Fruit fly (Drosophila melanogaster) whole organism, embryonic: ENCODE results near the gene CG31910.

ENCODE experiments used
- Ada2b ChIP-seq: fragments of 200-800 bp; sonication (Bioruptor generic); IDR thresholded peaks from 2 replicates; pipeline ENCODE4 v1.3.6; 2022; ENCODE audit warnings: missing biosample characterization, missing genetic modification characterization
- CG1024 ChIP-seq: fragments of 200-800 bp; sonication (Bioruptor generic); IDR thresholded peaks from 2 replicates; pipeline ENCODE4 v1.3.6; 2022; ENCODE audit warnings: missing biosample characterization, missing genetic modification characterization
- CG10543 ChIP-seq: fragments of 200-800 bp; sonication (Bioruptor generic); optimal IDR thresholded peaks from 3 replicates; lab custom pipeline; 2017; ENCODE audit warnings: missing biosample characterization, mild to moderate bottlenecking, missing genetic modification characterization, moderate library complexity
- CG10959 ChIP-seq: fragments of 200-800 bp; sonication (Bioruptor generic); IDR thresholded peaks from 2 replicates; pipeline ENCODE4 v1.3.6; 2022; ENCODE audit warnings: missing biosample characterization, missing genetic modification characterization
- CG11398 ChIP-seq: fragments of 200-800 bp; sonication (Bioruptor generic); optimal IDR thresholded peaks from 2 replicates; lab custom pipeline; 2016; ENCODE audit warnings: missing biosample characterization, missing genetic modification characterization
- CG11504 ChIP-seq: fragments of 200-800 bp; sonication (Bioruptor generic); optimal IDR thresholded peaks from 3 replicates; lab custom pipeline; 2019; ENCODE audit warnings: missing biosample characterization, mild to moderate bottlenecking, missing genetic modification characterization, moderate library complexity
- CG11723 ChIP-seq: fragments of 200-800 bp; sonication (Bioruptor generic); optimal IDR thresholded peaks from 2 replicates; lab custom pipeline; 2017; ENCODE audit warnings: missing biosample characterization, mild to moderate bottlenecking, missing genetic modification characterization
- CG12236 ChIP-seq: fragments of 200-800 bp; sonication (Bioruptor generic); optimal IDR thresholded peaks from 2 replicates; lab custom pipeline; 2016; ENCODE audit warnings: missing biosample characterization, missing genetic modification characterization
- CG15514 ChIP-seq: fragments of 200-800 bp; sonication (Bioruptor generic); optimal IDR thresholded peaks from 3 replicates; lab custom pipeline; 2017; ENCODE audit warnings: missing biosample characterization, missing genetic modification characterization, mild to moderate bottlenecking, moderate library complexity, missing genetic modification reagents
- CG16779 ChIP-seq: fragments of 200-800 bp; sonication (Bioruptor generic); IDR thresholded peaks from 2 replicates; pipeline ENCODE4 v1.3.6; 2022; ENCODE audit warnings: missing biosample characterization, missing genetic modification characterization
- CG1832 ChIP-seq: fragments of 200-800 bp; sonication (Bioruptor generic); optimal IDR thresholded peaks from 2 replicates; lab custom pipeline; 2017; ENCODE audit warnings: missing biosample characterization, mild to moderate bottlenecking, missing genetic modification characterization, inconsistent platforms
- CG18476 ChIP-seq: fragments of 200-800 bp; sonication (Bioruptor generic); optimal IDR thresholded peaks from 2 replicates; lab custom pipeline; 2016; ENCODE audit warnings: missing biosample characterization, mild to moderate bottlenecking, missing genetic modification characterization
- CG31441 ChIP-seq: fragments of 200-800 bp; sonication (Bioruptor generic); IDR thresholded peaks from 2 replicates; pipeline ENCODE4 v1.3.6; 2022; ENCODE audit warnings: missing biosample characterization, missing genetic modification characterization
- CG33213 ChIP-seq: fragments of 200-800 bp; sonication (Bioruptor generic); optimal IDR thresholded peaks from 3 replicates; lab custom pipeline; 2016; ENCODE audit warnings: missing biosample characterization, missing genetic modification characterization
- CG3838 ChIP-seq: fragments of 200-800 bp; sonication (Bioruptor generic); optimal IDR thresholded peaks from 3 replicates; lab custom pipeline; 2016; ENCODE audit warnings: missing biosample characterization, missing genetic modification characterization
- CG4360 ChIP-seq: fragments of 200-800 bp; sonication (Bioruptor generic); IDR thresholded peaks from 2 replicates; pipeline ENCODE4 v1.3.6; 2022; ENCODE audit warnings: missing biosample characterization, missing genetic modification characterization
- CG4404 ChIP-seq: fragments of 200-800 bp; sonication (Bioruptor generic); IDR thresholded peaks from 2 replicates; pipeline ENCODE4 v1.3.6; 2022; ENCODE audit warnings: missing biosample characterization, missing genetic modification characterization
- CG4424 ChIP-seq: fragments of 200-800 bp; sonication (Bioruptor generic); optimal IDR thresholded peaks from 3 replicates; lab custom pipeline; 2016; ENCODE audit warnings: missing biosample characterization, missing genetic modification characterization
- CG6272 ChIP-seq: fragments of 200-800 bp; sonication (Bioruptor generic); IDR thresholded peaks from 2 replicates; pipeline ENCODE4 v1.3.6; 2022; ENCODE audit warnings: missing biosample characterization, missing genetic modification characterization
- CG6689 ChIP-seq: fragments of 200-800 bp; sonication (Bioruptor generic); IDR thresholded peaks from 2 replicates; pipeline ENCODE4 v1.3.6; 2022; ENCODE audit warnings: missing biosample characterization, missing genetic modification characterization
- CG9609 ChIP-seq: fragments of 200-800 bp; sonication (Bioruptor generic); optimal IDR thresholded peaks from 3 replicates; lab custom pipeline; 2016; ENCODE audit warnings: missing biosample characterization, missing genetic modification characterization
- Dref ChIP-seq: fragments of 200-800 bp; sonication (Bioruptor generic); IDR thresholded peaks from 2 replicates; pipeline ENCODE4 v1.3.6; 2022; ENCODE audit warnings: missing biosample characterization, missing genetic modification characterization
- Ets65A ChIP-seq: fragments of 200-800 bp; sonication (Bioruptor generic); peaks from one replicate; lab custom pipeline; 2016; ENCODE audit warnings: missing biosample characterization, missing genetic modification characterization
- HLH3B ChIP-seq: fragments of 200-800 bp; sonication (Bioruptor generic); IDR thresholded peaks from 2 replicates; pipeline ENCODE4 v1.3.6; 2022; ENCODE audit warnings: missing biosample characterization, missing genetic modification characterization
- HLH54F ChIP-seq: fragments of 200-800 bp; sonication (Bioruptor generic); optimal IDR thresholded peaks from 3 replicates; lab custom pipeline; 2016; ENCODE audit warnings: missing biosample characterization, missing genetic modification characterization
- Kr ChIP-seq: fragments of 200-800 bp; sonication (Bioruptor generic); optimal IDR thresholded peaks from 2 replicates; lab custom pipeline; 2017; ENCODE audit warnings: missing biosample characterization, mild to moderate bottlenecking, missing genetic modification characterization
- MTF-1 ChIP-seq: fragments of 200-800 bp; sonication (Bioruptor generic); optimal IDR thresholded peaks from 2 replicates; lab custom pipeline; 2018; ENCODE audit warnings: missing biosample characterization, mild to moderate bottlenecking, missing genetic modification characterization, borderline replicate concordance
- Mad ChIP-seq: fragments of 200-800 bp; sonication (Bioruptor generic); optimal IDR thresholded peaks from 2 replicates; lab custom pipeline; 2016; ENCODE audit warnings: missing biosample characterization, missing genetic modification characterization
- Med ChIP-seq: fragments of 200-800 bp; sonication (Bioruptor generic); peaks from one replicate; lab custom pipeline; 2016; ENCODE audit warnings: missing biosample characterization, missing genetic modification characterization, mild to moderate bottlenecking, inconsistent platforms, moderate library complexity
- NK7.1 ChIP-seq: fragments of 200-800 bp; sonication (Bioruptor generic); optimal IDR thresholded peaks from 3 replicates; lab custom pipeline; 2016; ENCODE audit warnings: missing biosample characterization, missing genetic modification characterization
- Neu2 ChIP-seq: fragments of 200-800 bp; sonication (Bioruptor generic); optimal IDR thresholded peaks from 3 replicates; lab custom pipeline; 2016; ENCODE audit warnings: missing biosample characterization, missing genetic modification characterization, borderline replicate concordance
- Ptx1 ChIP-seq: fragments of 200-800 bp; sonication (Bioruptor generic); IDR thresholded peaks from 2 replicates; pipeline ENCODE4 v1.3.6; 2022; ENCODE audit warnings: missing biosample characterization, missing genetic modification characterization
- Ravus ChIP-seq: fragments of 200-800 bp; sonication (Bioruptor generic); IDR thresholded peaks from 2 replicates; pipeline ENCODE4 v1.3.6; 2022; ENCODE audit warnings: missing biosample characterization, missing genetic modification characterization
- Sin3A ChIP-seq: fragments of >200 bp; optimal IDR thresholded peaks from 2 replicates; lab custom pipeline; 2018
- chif ChIP-seq, 2 experiments: fragments of 200-800 bp; sonication (Bioruptor generic); optimal IDR thresholded peaks; 3 replicates each; lab custom pipeline; 2016; ENCODE audit warnings: missing biosample characterization in 2 of 2, missing genetic modification characterization in 2 of 2
- chn ChIP-seq: fragments of 200-800 bp; sonication (Bioruptor generic); optimal IDR thresholded peaks from 2 replicates; lab custom pipeline; 2016; ENCODE audit warnings: missing biosample characterization, missing genetic modification characterization
- crp ChIP-seq, 2 experiments: fragments of 200-800 bp; sonication (Bioruptor generic); optimal IDR thresholded peaks; 2 replicates in 1 of 2; 3 replicates in 1 of 2; lab custom pipeline; 2017; ENCODE audit warnings: missing biosample characterization in 2 of 2, missing genetic modification characterization in 2 of 2, mild to moderate bottlenecking in 1 of 2, moderate library complexity in 1 of 2
- da ChIP-seq: fragments of 200-800 bp; sonication (Bioruptor generic); optimal IDR thresholded peaks from 2 replicates; lab custom pipeline; 2016; ENCODE audit warnings: missing biosample characterization, missing genetic modification characterization
- en ChIP-seq: fragments of 200-800 bp; sonication (Bioruptor generic); optimal IDR thresholded peaks from 2 replicates; lab custom pipeline; 2016; ENCODE audit warnings: missing biosample characterization, missing genetic modification characterization
- ind ChIP-seq: fragments of 200-800 bp; sonication (Bioruptor generic); optimal IDR thresholded peaks from 3 replicates; lab custom pipeline; 2016; ENCODE audit warnings: missing biosample characterization, missing genetic modification characterization
- kah ChIP-seq: fragments of 200-800 bp; sonication (Bioruptor generic); optimal IDR thresholded peaks from 2 replicates; lab custom pipeline; 2018; ENCODE audit warnings: missing biosample characterization, mild to moderate bottlenecking, missing genetic modification characterization
- knrl ChIP-seq: fragments of 200-800 bp; sonication (Bioruptor generic); IDR thresholded peaks from 3 replicates; pipeline ENCODE4 v1.3.6; 2022; ENCODE audit warnings: missing biosample characterization, missing genetic modification characterization; ENCODE audit not compliant: partially characterized antibody
- lmd ChIP-seq: fragments of 200-800 bp; sonication (Bioruptor generic); IDR thresholded peaks from 2 replicates; pipeline ENCODE4 v1.3.6; 2022; ENCODE audit warnings: missing biosample characterization, missing genetic modification characterization
- mam ChIP-seq: fragments of 200-800 bp; sonication (Bioruptor generic); optimal IDR thresholded peaks from 3 replicates; lab custom pipeline; 2016; ENCODE audit warnings: missing biosample characterization, missing genetic modification characterization
- pho ChIP-seq: fragments of 200-800 bp; sonication (Bioruptor generic); optimal IDR thresholded peaks from 2 replicates; lab custom pipeline; 2016; ENCODE audit warnings: missing biosample characterization, missing genetic modification characterization
- pros ChIP-seq: fragments of 200-800 bp; sonication (Bioruptor generic); optimal IDR thresholded peaks from 3 replicates; lab custom pipeline; 2019; ENCODE audit warnings: missing biosample characterization, mild to moderate bottlenecking, missing genetic modification characterization, moderate library complexity
- ro ChIP-seq: fragments of 200-800 bp; sonication (Bioruptor generic); IDR thresholded peaks from 2 replicates; pipeline ENCODE4 v1.3.6; 2022; ENCODE audit warnings: missing biosample characterization, missing genetic modification characterization
- sens-2 ChIP-seq: fragments of 200-800 bp; sonication (Bioruptor generic); IDR thresholded peaks from 2 replicates; pipeline ENCODE4 v1.3.6; 2022; ENCODE audit warnings: missing biosample characterization, missing genetic modification characterization
- sisA ChIP-seq: fragments of 200-800 bp; sonication (Bioruptor generic); IDR thresholded peaks from 2 replicates; pipeline ENCODE4 v1.3.6; 2022; ENCODE audit warnings: missing biosample characterization, missing genetic modification characterization
- ssp ChIP-seq: fragments of 200-800 bp; sonication (Bioruptor generic); IDR thresholded peaks from 2 replicates; pipeline ENCODE4 v1.3.6; 2022; ENCODE audit warnings: missing biosample characterization, missing genetic modification characterization
- tup ChIP-seq: fragments of 200-800 bp; sonication (Bioruptor generic); optimal IDR thresholded peaks from 2 replicates; lab custom pipeline; 2016; ENCODE audit warnings: missing biosample characterization, mild to moderate bottlenecking, missing genetic modification characterization, moderate library complexity
- unpg ChIP-seq: fragments of 200-800 bp; sonication (Bioruptor generic); optimal IDR thresholded peaks from 3 replicates; lab custom pipeline; 2018; ENCODE audit warnings: missing biosample characterization, mild to moderate bottlenecking, missing genetic modification characterization, moderate library complexity

CG31910 gene

dm6 chr2L:6708997-6709662 lies 36.3 kb downstream of the CG31910 start, which contains the start of gene Tsp (continued):
- no peak for TF ChIP-seq crp (GFP tag; optimal IDR thresholded peaks at IDR 0.05; lab: Kevin White, UChicago)
- TF ChIP-seq Dref = no peak
- no peak for TF ChIP-seq CG12236 (GFP tag; lab: Kevin White, UChicago)
- TF ChIP-seq Ravus (GFP tag; lab: Robert Waterston, UW) = no peak
- no peak for TF ChIP-seq CG10959 (GFP tag; lab: Robert Waterston, UW)
- TF ChIP-seq CG16779 (GFP tag; lab: Robert Waterston, UW) = no peak
- TF ChIP-seq Med (GFP tag; lab: Kevin White, UChicago) = peak; percentile 38
- no peak for TF ChIP-seq CG33213 (GFP tag; lab: Kevin White, UChicago)
- TF ChIP-seq ssp = no peak
- TF ChIP-seq CG31441 (GFP tag; lab: Robert Waterston, UW) = 0 out of 2 replicates have a peak, but pooled peaks have one; percentile 10
- no peak for TF ChIP-seq CG6272 (GFP tag; lab: Robert Waterston, UW)
- no peak for TF ChIP-seq en (GFP tag; lab: Kevin White, UChicago)
- TF ChIP-seq tup (GFP tag; lab: Kevin White, UChicago) = no peak
- no peak for TF ChIP-seq mam (GFP tag; lab: Kevin White, UChicago)
- no peak for TF ChIP-seq CG6689
- no peak for TF ChIP-seq CG11723 (GFP tag; lab: Kevin White, UChicago)
- no peak for TF ChIP-seq CG4404 (GFP tag; lab: Robert Waterston, UW)
- peak; percentile 93 for TF ChIP-seq CG4360 (GFP tag; lab: Robert Waterston, UW)
- no peak for TF ChIP-seq Sin3A (lab: Kevin White, UChicago)
- no peak for TF ChIP-seq Ptx1 (GFP tag; lab: Robert Waterston, UW)
- TF ChIP-seq CG1832 (GFP tag; lab: Kevin White, UChicago) = no peak
- TF ChIP-seq lmd (GFP tag; lab: Robert Waterston, UW) = no peak
- peak; percentile 30 for TF ChIP-seq Ets65A
- no peak for TF ChIP-seq pho (GFP tag; lab: Kevin White, UChicago)
- no peak for TF ChIP-seq CG9609 (GFP tag; lab: Kevin White, UChicago)
- TF ChIP-seq CG11504 (tag; lab: Kevin White, UChicago) = no peak
- TF ChIP-seq pros (GFP tag; lab: Kevin White, UChicago) = peak; percentile 31
- TF ChIP-seq ind (GFP tag; lab: Kevin White, UChicago) = no peak
- peak; percentile 4 for TF ChIP-seq CG15514 (GFP tag; lab: Kevin White, UChicago)
- TF ChIP-seq CG3838 (GFP tag; lab: Kevin White, UChicago) = no peak
- no peak for TF ChIP-seq ro (GFP tag; lab: Robert Waterston, UW)
- no peak for TF ChIP-seq Ada2b
- no peak for TF ChIP-seq da (GFP tag; lab: Kevin White, UChicago)
- no peak for TF ChIP-seq sisA (GFP tag; lab: Robert Waterston, UW)
- TF ChIP-seq knrl (GFP tag; lab: Robert Waterston, UW) = no peak
- no peak for TF ChIP-seq HLH3B (GFP tag; lab: Robert Waterston, UW)
- TF ChIP-seq CG18476 = no peak
- no peak for TF ChIP-seq sens-2 (GFP tag; lab: Robert Waterston, UW)
- peak; percentile 0 for TF ChIP-seq unpg (GFP tag; lab: Kevin White, UChicago)
- TF ChIP-seq CG11398 (GFP tag; lab: Kevin White, UChicago) = no peak
- no peak for TF ChIP-seq Mad (GFP tag; lab: Kevin White, UChicago)
- TF ChIP-seq CG4424 = no peak
- TF ChIP-seq CG10543 = no peak
- TF ChIP-seq NK7.1 (GFP tag; lab: Kevin White, UChicago) = no peak
- TF ChIP-seq Kr (GFP tag; lab: Kevin White, UChicago) = no peak
- no peak for TF ChIP-seq CG1024 (GFP tag; lab: Robert Waterston, UW)
- no peak for TF ChIP-seq MTF-1 (GFP tag; lab: Kevin White, UChicago)
- TF ChIP-seq Neu2 (GFP tag; lab: Kevin White, UChicago) = peak; percentile 44
- TF ChIP-seq kah (GFP tag; lab: Kevin White, UChicago) = peak; percentile 90
- no peak for TF ChIP-seq chn
- no peak for TF ChIP-seq HLH54F (GFP tag; lab: Kevin White, UChicago)
- no peak for TF ChIP-seq chif (GFP tag; optimal IDR thresholded peaks at IDR 0.05; lab: Kevin White, UChicago)
